Fruit fly (Drosophila melanogaster) whole organism, embryonic: ENCODE measurements around the gene CG32192.

Source experiments
- Awh ChIP-seq: fragments of 200-800 bp; sonication (Bioruptor generic); IDR thresholded peaks from 2 replicates; pipeline ENCODE4, ENCODE4 v1.3.6; 2022; ENCODE audit warnings: missing biosample characterization, missing genetic modification characterization
- BEAF-32 ChIP-seq: fragments of 200-800 bp; sonication (Bioruptor generic); optimal IDR thresholded peaks from 3 replicates; lab custom pipeline; 2017; ENCODE audit warnings: missing biosample characterization, missing genetic modification characterization, mild to moderate bottlenecking, moderate library complexity, missing genetic modification reagents
- CG1024 ChIP-seq: fragments of 200-800 bp; sonication (Bioruptor generic); IDR thresholded peaks from 2 replicates; pipeline ENCODE4 v1.3.6; 2022; ENCODE audit warnings: missing biosample characterization, missing genetic modification characterization
- CG10959 ChIP-seq: fragments of 200-800 bp; sonication (Bioruptor generic); IDR thresholded peaks from 2 replicates; pipeline ENCODE4 v1.3.6; 2022; ENCODE audit warnings: missing biosample characterization, missing genetic modification characterization
- CG10979 ChIP-seq: fragments of 200-800 bp; sonication (Bioruptor generic); optimal IDR thresholded peaks from 2 replicates; lab custom pipeline; 2018; ENCODE audit warnings: missing biosample characterization, mild to moderate bottlenecking, missing genetic modification characterization, moderate library complexity
- CG11093 ChIP-seq: fragments of 200-800 bp; sonication (Bioruptor generic); IDR thresholded peaks from 3 replicates; pipeline ENCODE4 v1.3.6; 2022; ENCODE audit warnings: missing biosample characterization, missing genetic modification characterization
- CG11504 ChIP-seq: fragments of 200-800 bp; sonication (Bioruptor generic); optimal IDR thresholded peaks from 3 replicates; lab custom pipeline; 2019; ENCODE audit warnings: missing biosample characterization, mild to moderate bottlenecking, missing genetic modification characterization, moderate library complexity
- CG12299 ChIP-seq: fragments of 200-800 bp; sonication (Bioruptor generic); optimal IDR thresholded peaks from 2 replicates; lab custom pipeline; 2018; ENCODE audit warnings: missing biosample characterization, mild to moderate bottlenecking, missing genetic modification characterization
- CG13296 ChIP-seq: fragments of 200-800 bp; sonication (Bioruptor generic); optimal IDR thresholded peaks from 3 replicates; lab custom pipeline; 2018; ENCODE audit warnings: missing biosample characterization, mild to moderate bottlenecking, missing genetic modification characterization
- CG14441 ChIP-seq: fragments of 200-800 bp; sonication (Bioruptor generic); IDR thresholded peaks from 2 replicates; pipeline ENCODE4 v1.3.6; 2022; ENCODE audit warnings: missing biosample characterization, missing genetic modification characterization
- CG18619 ChIP-seq: fragments of 200-800 bp; sonication (Bioruptor generic); optimal IDR thresholded peaks from 3 replicates; lab custom pipeline; 2017; ENCODE audit warnings: missing biosample characterization, mild to moderate bottlenecking, missing genetic modification characterization
- CG18764 ChIP-seq: fragments of 200-800 bp; sonication (Bioruptor generic); optimal IDR thresholded peaks from 3 replicates; lab custom pipeline; 2016; ENCODE audit warnings: missing biosample characterization, missing genetic modification characterization
- CG2120 ChIP-seq: fragments of 200-800 bp; sonication (Bioruptor generic); optimal IDR thresholded peaks from 3 replicates; lab custom pipeline; 2016; ENCODE audit warnings: missing biosample characterization, missing genetic modification characterization
- CG33213 ChIP-seq: fragments of 200-800 bp; sonication (Bioruptor generic); optimal IDR thresholded peaks from 3 replicates; lab custom pipeline; 2016; ENCODE audit warnings: missing biosample characterization, missing genetic modification characterization
- CG34376 ChIP-seq: fragments of 200-800 bp; sonication (Bioruptor generic); optimal IDR thresholded peaks from 2 replicates; lab custom pipeline; 2018; ENCODE audit warnings: missing biosample characterization, mild to moderate bottlenecking, missing genetic modification characterization
- CG3726 ChIP-seq: fragments of 200-800 bp; sonication (Bioruptor generic); IDR thresholded peaks from 3 replicates; pipeline ENCODE4, ENCODE4 v1.3.6; 2022; ENCODE audit warnings: missing biosample characterization, missing genetic modification characterization
- CG4404 ChIP-seq: fragments of 200-800 bp; sonication (Bioruptor generic); IDR thresholded peaks from 2 replicates; pipeline ENCODE4 v1.3.6; 2022; ENCODE audit warnings: missing biosample characterization, missing genetic modification characterization
- CG4424 ChIP-seq: fragments of 200-800 bp; sonication (Bioruptor generic); optimal IDR thresholded peaks from 3 replicates; lab custom pipeline; 2016; ENCODE audit warnings: missing biosample characterization, missing genetic modification characterization
- CG4820 ChIP-seq: fragments of 200-800 bp; sonication (Bioruptor generic); optimal IDR thresholded peaks from 3 replicates; lab custom pipeline; 2016; ENCODE audit warnings: missing biosample characterization, missing genetic modification characterization
- CG5180 ChIP-seq: fragments of 200-800 bp; sonication (Bioruptor generic); optimal IDR thresholded peaks from 3 replicates; lab custom pipeline; 2017; ENCODE audit warnings: missing biosample characterization, missing genetic modification characterization, mild to moderate bottlenecking, moderate library complexity, missing genetic modification reagents
- CG5245 ChIP-seq: fragments of 200-800 bp; sonication (Bioruptor generic); optimal IDR thresholded peaks from 3 replicates; lab custom pipeline; 2016; ENCODE audit warnings: missing biosample characterization, missing genetic modification characterization
- CG6175 ChIP-seq: fragments of 200-800 bp; sonication (Bioruptor generic); IDR thresholded peaks from 3 replicates; pipeline ENCODE4 v1.3.6; 2022; ENCODE audit warnings: missing biosample characterization, missing genetic modification characterization
- CG6765 ChIP-seq: fragments of 200-800 bp; sonication (Bioruptor generic); optimal IDR thresholded peaks from 3 replicates; lab custom pipeline; 2017; ENCODE audit warnings: missing biosample characterization, mild to moderate bottlenecking, missing genetic modification characterization
- CG7745 ChIP-seq: fragments of 200-800 bp; sonication (Bioruptor generic); optimal IDR thresholded peaks from 2 replicates; lab custom pipeline; 2018; ENCODE audit warnings: missing biosample characterization, mild to moderate bottlenecking, missing genetic modification characterization, moderate library complexity
- CG8089 ChIP-seq: fragments of 200-800 bp; sonication (Bioruptor generic); optimal IDR thresholded peaks from 3 replicates; lab custom pipeline; 2016; ENCODE audit warnings: missing biosample characterization, missing genetic modification characterization
- CG9797 ChIP-seq: fragments of 200-800 bp; sonication (Bioruptor generic); optimal IDR thresholded peaks from 3 replicates; lab custom pipeline; 2018; ENCODE audit warnings: missing biosample characterization, mild to moderate bottlenecking, missing genetic modification characterization
- CG9932 ChIP-seq: fragments of 200-800 bp; sonication (Bioruptor generic); IDR thresholded peaks from 2 replicates; pipeline ENCODE4 v1.3.6; 2022; ENCODE audit warnings: missing biosample characterization, missing genetic modification characterization
- CoRest ChIP-seq: fragments of 200-800 bp; sonication (Bioruptor generic); optimal IDR thresholded peaks from 3 replicates; lab custom pipeline; 2018; ENCODE audit warnings: missing biosample characterization, mild to moderate bottlenecking, missing genetic modification characterization, moderate library complexity
- Dll ChIP-seq: fragments of 200-800 bp; sonication (Bioruptor generic); IDR thresholded peaks from 4 replicates; pipeline ENCODE4 v1.3.6; 2022; ENCODE audit warnings: missing biosample characterization, missing genetic modification characterization; ENCODE audit not compliant: partially characterized antibody
- Eip74EF ChIP-seq, 2 experiments: fragments of 200-800 bp in 1 of 2; fragments of >200 bp in 1 of 2; sonication (Bioruptor generic) in 1 of 2; optimal IDR thresholded peaks; 2 replicates each; lab custom pipeline; 2017 to 2019; ENCODE audit warnings: missing biosample characterization in 2 of 2, missing genetic modification characterization in 2 of 2, mild to moderate bottlenecking in 1 of 2, moderate library complexity in 1 of 2
- HLHmδ ChIP-seq: fragments of 200-800 bp; sonication (Bioruptor generic); optimal IDR thresholded peaks from 2 replicates; lab custom pipeline; 2018; ENCODE audit warnings: missing biosample characterization, mild to moderate bottlenecking, missing genetic modification characterization, moderate library complexity
- Hmx ChIP-seq: fragments of 200-800 bp; sonication (Bioruptor generic); optimal IDR thresholded peaks from 2 replicates; lab custom pipeline; 2016; ENCODE audit warnings: missing biosample characterization, missing genetic modification characterization
- Lim3 ChIP-seq: fragments of 200-800 bp; sonication (Bioruptor generic); IDR thresholded peaks from 2 replicates; pipeline ENCODE4 v1.3.6; 2022; ENCODE audit warnings: missing biosample characterization, missing genetic modification characterization
- Nf-YA ChIP-seq: fragments of 200-800 bp; sonication (Bioruptor generic); IDR thresholded peaks from 2 replicates; pipeline ENCODE4 v1.3.6; 2022; ENCODE audit warnings: missing biosample characterization, missing genetic modification characterization
- Nf-YB ChIP-seq: fragments of 200-800 bp; sonication (Bioruptor generic); optimal IDR thresholded peaks from 3 replicates; lab custom pipeline; 2019; ENCODE audit warnings: missing biosample characterization, mild to moderate bottlenecking, missing genetic modification characterization, moderate library complexity
- Oaz ChIP-seq: fragments of 200-800 bp; sonication (Bioruptor generic); IDR thresholded peaks from 2 replicates; pipeline ENCODE4 v1.3.6; 2022; ENCODE audit warnings: missing biosample characterization, missing genetic modification characterization
- Opbp ChIP-seq: fragments of 200-800 bp; sonication (Bioruptor generic); IDR thresholded peaks from 3 replicates; pipeline ENCODE4 v1.3.6; 2022; ENCODE audit warnings: missing biosample characterization, missing genetic modification characterization; ENCODE audit not compliant: partially characterized antibody
- Sox102F ChIP-seq: fragments of 200-800 bp; sonication (Bioruptor generic); optimal IDR thresholded peaks from 2 replicates; lab custom pipeline; 2018; ENCODE audit warnings: missing biosample characterization, mild to moderate bottlenecking, missing genetic modification characterization, moderate library complexity
- Xrp1 ChIP-seq: fragments of 200-800 bp; sonication (Bioruptor generic); IDR thresholded peaks from 2 replicates; pipeline ENCODE4 v1.3.6; 2022; ENCODE audit warnings: missing biosample characterization, missing genetic modification characterization
- ara ChIP-seq: fragments of 200-800 bp; sonication (Bioruptor generic); IDR thresholded peaks from 2 replicates; pipeline ENCODE4 v1.3.6; 2022; ENCODE audit warnings: missing biosample characterization, missing genetic modification characterization
- chinmo ChIP-seq: fragments of 200-800 bp; sonication (Bioruptor generic); IDR thresholded peaks from 4 replicates; pipeline ENCODE4 v1.3.6; 2022; ENCODE audit warnings: missing biosample characterization, missing genetic modification characterization; ENCODE audit not compliant: partially characterized antibody
- fd96Cb ChIP-seq: fragments of 200-800 bp; sonication (Bioruptor generic); optimal IDR thresholded peaks from 2 replicates; lab custom pipeline; 2018; ENCODE audit warnings: missing biosample characterization, mild to moderate bottlenecking, missing genetic modification characterization, moderate library complexity
- her ChIP-seq: fragments of 200-800 bp; sonication (Bioruptor generic); optimal IDR thresholded peaks from 2 replicates; lab custom pipeline; 2016; ENCODE audit warnings: missing biosample characterization, missing genetic modification characterization
- knrl ChIP-seq: fragments of 200-800 bp; sonication (Bioruptor generic); IDR thresholded peaks from 3 replicates; pipeline ENCODE4 v1.3.6; 2022; ENCODE audit warnings: missing biosample characterization, missing genetic modification characterization; ENCODE audit not compliant: partially characterized antibody
- nerfin-1 ChIP-seq: fragments of 200-800 bp; sonication (Bioruptor generic); optimal IDR thresholded peaks from 3 replicates; lab custom pipeline; 2019; ENCODE audit warnings: missing biosample characterization, mild to moderate bottlenecking, missing genetic modification characterization, moderate library complexity
- oc ChIP-seq: fragments of 200-800 bp; sonication (Bioruptor generic); optimal IDR thresholded peaks from 2 replicates; lab custom pipeline; 2018; ENCODE audit warnings: missing biosample characterization, mild to moderate bottlenecking, missing genetic modification characterization, moderate library complexity
- shn ChIP-seq: fragments of 200-800 bp; sonication (Bioruptor generic); optimal IDR thresholded peaks from 3 replicates; lab custom pipeline; 2016; ENCODE audit warnings: missing biosample characterization, missing genetic modification characterization
- so ChIP-seq: fragments of 200-800 bp; sonication (Bioruptor generic); IDR thresholded peaks from 3 replicates; pipeline ENCODE4 v1.3.6; 2022; ENCODE audit warnings: missing biosample characterization, missing genetic modification characterization
- tup ChIP-seq: fragments of 200-800 bp; sonication (Bioruptor generic); optimal IDR thresholded peaks from 2 replicates; lab custom pipeline; 2016; ENCODE audit warnings: missing biosample characterization, mild to moderate bottlenecking, missing genetic modification characterization, moderate library complexity

CG32192 gene

DNA sequence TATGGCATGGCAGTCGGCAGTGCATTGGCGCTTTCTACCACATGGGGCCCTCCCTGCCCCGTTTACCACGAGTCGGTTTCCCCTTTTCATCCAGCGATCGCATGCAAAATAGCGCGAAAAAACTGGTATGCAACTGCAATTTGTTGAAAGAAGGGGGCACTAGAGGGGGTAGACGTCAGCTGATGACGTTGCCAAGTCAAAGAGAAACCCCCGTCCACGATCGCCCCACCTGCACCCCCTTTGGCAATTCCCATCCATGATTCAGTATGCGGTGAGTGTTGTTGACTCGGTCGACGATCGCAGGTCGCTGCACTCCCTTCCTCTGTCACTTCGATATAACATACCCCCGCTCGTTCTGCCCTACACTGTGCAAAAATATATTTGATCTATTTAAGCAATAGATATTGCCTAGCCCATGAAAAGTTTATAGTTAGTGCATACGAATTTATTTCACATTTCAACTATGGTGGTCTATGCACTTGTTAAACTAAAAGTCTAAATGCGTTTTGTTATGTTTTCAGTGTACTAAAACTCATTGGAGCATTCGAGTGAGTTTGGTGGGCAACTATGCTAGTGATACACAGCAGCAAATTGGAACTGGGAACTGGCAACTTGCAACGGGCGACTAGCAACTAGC is 31.3 kb upstream of the CG32192 start (continued):
- TF ChIP-seq CG5180 (GFP tag; lab: Kevin White, UChicago), result no peak
- TF ChIP-seq CG5245 (GFP tag; lab: Kevin White, UChicago), result peak; percentile 87
- TF ChIP-seq shn, result peak; percentile 35
- peak; percentile 90 for TF ChIP-seq ara
- TF ChIP-seq Hmx (GFP tag; lab: Kevin White, UChicago), result no peak
- TF ChIP-seq CG14441, result no peak
- TF ChIP-seq CG4424 (GFP tag; lab: Kevin White, UChicago), result peak; percentile 86
- peak; percentile 87 for TF ChIP-seq CG10959
- TF ChIP-seq oc (tag; lab: Kevin White, UChicago), result peak; percentile 70
- TF ChIP-seq CG33213 (GFP tag; lab: Kevin White, UChicago), result peak; percentile 61
- TF ChIP-seq CG8089, result peak; percentile 79
- no peak for TF ChIP-seq Opbp
- no peak for TF ChIP-seq Dll (GFP tag; lab: Robert Waterston, UW)
- TF ChIP-seq CG34376 (GFP tag; lab: Kevin White, UChicago), result no peak
- TF ChIP-seq CG9932 (GFP tag; lab: Robert Waterston, UW), result no peak
- TF ChIP-seq CG1024, result 0 out of 2 replicates have a peak, but pooled peaks have one; percentile 32
- peak; percentile 92 for TF ChIP-seq Xrp1 (GFP tag; lab: Robert Waterston, UW)
- no peak for TF ChIP-seq Lim3 (GFP tag; lab: Robert Waterston, UW)
- TF ChIP-seq CG7745, result peak; percentile 54
- no peak for TF ChIP-seq CG13296 (GFP tag; lab: Kevin White, UChicago)
- no peak for TF ChIP-seq CG11093 (GFP tag; lab: Robert Waterston, UW)
- TF ChIP-seq CG18619 (GFP tag; lab: Kevin White, UChicago), result peak; percentile 48
- no peak; the same call in 1 of the 2 replicates for TF ChIP-seq CG4404 (GFP tag; lab: Robert Waterston, UW)
- TF ChIP-seq Awh, result peak; percentile 79
- peak in 1 of 2 experiments; percentile 32 for TF ChIP-seq Eip74EF (GFP tag; optimal IDR thresholded peaks at IDR 0.05; lab: Kevin White, UChicago)
- TF ChIP-seq knrl (GFP tag; lab: Robert Waterston, UW), result no peak
- TF ChIP-seq CG6765 (GFP tag; lab: Kevin White, UChicago), result no peak
- TF ChIP-seq CG9797 (GFP tag; lab: Kevin White, UChicago), result no peak
- TF ChIP-seq CG12299 (tag; lab: Kevin White, UChicago), result no peak
- peak; percentile 93 for TF ChIP-seq CG10979 (tag; lab: Kevin White, UChicago)
- TF ChIP-seq CG3726 (GFP tag; lab: Robert Waterston, UW), result 0 out of 3 replicates have a peak, but pooled peaks have one; percentile 39
- TF ChIP-seq so (GFP tag; lab: Robert Waterston, UW), result 0 out of 3 replicates have a peak, but pooled peaks have one; percentile 18
- peak; percentile 20 for TF ChIP-seq tup (GFP tag; lab: Kevin White, UChicago)
- TF ChIP-seq HLHmδ, result no peak
- TF ChIP-seq CG4820 (GFP tag; lab: Kevin White, UChicago), result peak; percentile 85
- TF ChIP-seq Oaz (GFP tag; lab: Robert Waterston, UW), result no peak
- peak; percentile 68 for TF ChIP-seq CoRest (tag; lab: Kevin White, UChicago)
- TF ChIP-seq Sox102F (GFP tag; lab: Kevin White, UChicago), result peak; percentile 76
- no peak for TF ChIP-seq chinmo (GFP tag; lab: Robert Waterston, UW)
- no peak for TF ChIP-seq BEAF-32 (GFP tag; lab: Kevin White, UChicago)
- TF ChIP-seq Nf-YA (GFP tag; lab: Robert Waterston, UW), result no peak
- no peak for TF ChIP-seq CG6175 (GFP tag; lab: Robert Waterston, UW)
- TF ChIP-seq Nf-YB (GFP tag; lab: Kevin White, UChicago), result peak; percentile 56
- peak; percentile 78 for TF ChIP-seq CG11504 (tag; lab: Kevin White, UChicago)
- peak; percentile 88 for TF ChIP-seq fd96Cb (tag; lab: Kevin White, UChicago)
- TF ChIP-seq CG18764, result peak; percentile 69
- TF ChIP-seq her (GFP tag; lab: Kevin White, UChicago), result peak; percentile 55
- peak; percentile 61 for TF ChIP-seq nerfin-1 (tag; lab: Kevin White, UChicago)
- no peak for TF ChIP-seq CG2120 (GFP tag; lab: Kevin White, UChicago)
